Worm (Caenorhabditis elegans): ENCODE data around the gene magi-1.

The magi-1 gene

DNA sequence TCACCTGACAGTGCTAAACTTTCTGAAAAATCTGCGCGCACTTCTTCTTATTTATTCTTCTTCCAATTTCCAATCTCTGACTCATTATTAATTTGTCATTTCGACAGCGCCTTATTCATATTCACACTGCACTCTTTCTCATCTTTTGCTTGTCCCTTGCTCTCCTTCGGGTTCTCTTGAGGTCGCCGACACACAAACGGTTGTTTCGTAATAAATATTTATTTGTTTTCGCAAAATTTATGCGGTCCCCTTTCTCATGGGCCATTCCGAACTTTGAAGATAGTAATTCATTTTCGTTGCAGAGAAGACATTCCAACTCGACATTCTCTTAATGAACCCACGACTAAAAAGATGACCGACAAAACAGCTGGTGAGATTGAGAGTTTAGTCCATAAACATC, at the start of gene magi-1:
Gene magi-1 (plus strand): TSS at position 301 of the 400 bp plus-strand sequence.
- TF ChIP-seq dao-5 (tag; optimal IDR thresholded peaks at IDR 0.05) (no peak), W03F9.2 (tag; optimal IDR thresholded peaks at IDR 0.05) (no peak), him-1 (tag; optimal IDR thresholded peaks at IDR 0.05) (no peak)

DNA sequence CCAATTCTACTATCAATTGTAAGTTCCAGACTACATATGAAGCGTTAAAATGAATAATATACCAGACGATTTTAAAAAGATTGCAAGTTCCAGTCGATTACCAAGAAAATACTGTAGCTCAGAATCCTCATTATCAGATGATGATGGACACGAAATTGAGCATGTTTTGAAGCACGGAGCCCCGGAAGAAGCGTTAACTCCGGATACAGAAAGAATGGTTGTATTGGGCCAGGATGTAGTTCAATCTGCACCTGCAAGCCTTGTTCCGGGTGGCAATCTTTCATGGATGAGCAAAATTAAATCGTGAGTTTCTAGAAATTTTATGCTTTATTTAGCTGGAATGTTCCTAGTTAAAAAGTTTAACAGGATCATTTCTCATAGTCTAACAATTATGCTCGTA, 46.8 kb upstream of the magi-1 start, which contains the start of gene atg-4.2:
Gene atg-4.2 (plus strand): TSS at position 24 of the 400 bp plus-strand sequence.
- no peak for TF ChIP-seq dao-5 (tag; optimal IDR thresholded peaks at IDR 0.05)
- TF ChIP-seq W03F9.2 (tag; optimal IDR thresholded peaks at IDR 0.05), result no peak

DNA sequence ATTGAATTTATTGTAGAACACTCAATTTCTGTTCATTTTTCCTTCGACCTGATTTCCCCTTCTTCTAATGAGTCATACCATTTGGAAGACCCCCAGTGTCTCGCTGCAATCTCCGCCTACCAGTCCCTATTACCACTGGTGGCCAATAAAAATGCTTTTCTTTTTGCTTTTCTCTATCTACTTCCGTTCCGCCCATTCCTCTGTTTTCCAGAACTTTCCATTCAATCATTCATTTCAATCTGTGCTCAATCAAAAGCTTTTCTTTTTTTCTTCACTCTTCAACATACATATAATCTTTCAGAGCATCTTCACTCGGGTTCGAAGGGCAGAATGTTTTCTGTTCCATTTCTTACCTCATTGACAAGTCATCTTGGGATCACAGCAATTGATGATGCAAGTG, 41.3 kb upstream of the magi-1 start, which contains the start of gene inx-8:
Gene inx-8 (plus strand): TSS at position 301 of the 400 bp plus-strand sequence.
- TF ChIP-seq W03F9.2 (tag; optimal IDR thresholded peaks at IDR 0.05) (no peak), him-1 (tag; optimal IDR thresholded peaks at IDR 0.05) (no peak), dao-5 (tag; optimal IDR thresholded peaks at IDR 0.05) (no peak)

DNA sequence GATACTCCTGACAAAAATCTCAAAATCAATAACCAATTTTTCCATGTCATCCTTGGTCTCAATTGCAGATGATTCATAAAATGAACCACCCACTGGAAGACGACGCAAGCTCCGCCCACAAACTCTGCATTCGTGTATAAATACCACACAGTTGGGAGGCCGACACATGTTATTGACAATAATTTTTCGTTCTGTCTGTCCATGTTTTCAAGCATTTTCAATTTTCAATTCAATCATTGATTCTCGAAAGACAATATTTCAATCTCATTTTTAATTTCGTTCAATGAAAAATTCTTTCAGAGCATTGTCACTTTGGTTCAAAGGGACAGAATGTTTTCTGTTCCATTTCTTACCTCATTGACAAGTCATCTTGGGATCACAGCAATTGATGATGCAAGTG, 38.8 kb upstream of the magi-1 start, which contains the start of gene inx-9:
Gene inx-9 (plus strand): TSS at position 301 of the 400 bp plus-strand sequence.
- TF ChIP-seq dao-5 (tag; optimal IDR thresholded peaks at IDR 0.05) (no peak), W03F9.2 (tag; optimal IDR thresholded peaks at IDR 0.05) (no peak), him-1 (tag; optimal IDR thresholded peaks at IDR 0.05) (no peak)

DNA sequence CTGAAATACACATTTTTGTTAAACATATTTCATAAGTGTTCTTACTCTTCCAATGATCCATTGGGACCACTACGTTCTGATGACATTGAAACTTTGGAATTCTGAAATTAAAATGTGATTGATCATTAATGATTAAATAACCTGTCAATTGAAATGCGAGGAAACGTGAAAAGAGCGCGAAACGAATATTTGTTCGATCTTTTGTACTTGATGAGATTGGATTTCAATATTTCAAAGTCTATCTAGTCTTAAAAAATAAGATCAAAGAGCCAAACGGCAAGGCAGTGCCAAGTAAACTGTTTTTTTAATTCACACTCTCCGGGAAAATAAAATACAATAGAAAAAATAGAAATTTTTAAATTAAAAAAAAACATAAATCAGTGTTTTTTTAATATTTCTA, 32.9 kb upstream of the magi-1 start, which contains the start of gene ZK792.4:
Gene ZK792.4 (minus strand): TSS at position 101 of the 400 bp plus-strand sequence.
- no peak for TF ChIP-seq him-1 (tag; optimal IDR thresholded peaks at IDR 0.05)
- TF ChIP-seq W03F9.2 (tag; optimal IDR thresholded peaks at IDR 0.05), result no peak
- no peak for TF ChIP-seq dao-5 (tag; optimal IDR thresholded peaks at IDR 0.05)

DNA sequence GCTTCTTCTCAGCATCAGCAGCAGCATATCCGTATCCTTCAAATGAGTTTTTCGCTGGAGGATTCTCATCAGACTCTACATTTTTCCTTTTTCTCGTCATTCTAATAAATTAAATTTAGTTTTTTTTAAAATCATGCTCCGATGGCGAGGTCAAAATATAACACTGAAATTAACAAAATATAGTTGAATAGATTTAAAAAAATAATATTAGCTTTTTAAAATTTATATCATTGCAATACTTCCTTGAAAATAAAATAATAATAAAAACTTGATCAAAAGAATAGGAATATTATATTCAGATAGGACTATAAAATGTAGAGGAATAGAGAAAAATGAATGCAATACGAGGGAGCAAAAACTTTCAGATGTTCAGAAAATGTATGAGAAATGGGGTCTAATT, 26.8 kb upstream of the magi-1 start, which contains the start of gene ZK792.5:
Gene ZK792.5 (minus strand): TSS at position 101 of the 400 bp plus-strand sequence.
- no peak for TF ChIP-seq dao-5 (tag; optimal IDR thresholded peaks at IDR 0.05)
- no peak for TF ChIP-seq W03F9.2 (tag; optimal IDR thresholded peaks at IDR 0.05)

DNA sequence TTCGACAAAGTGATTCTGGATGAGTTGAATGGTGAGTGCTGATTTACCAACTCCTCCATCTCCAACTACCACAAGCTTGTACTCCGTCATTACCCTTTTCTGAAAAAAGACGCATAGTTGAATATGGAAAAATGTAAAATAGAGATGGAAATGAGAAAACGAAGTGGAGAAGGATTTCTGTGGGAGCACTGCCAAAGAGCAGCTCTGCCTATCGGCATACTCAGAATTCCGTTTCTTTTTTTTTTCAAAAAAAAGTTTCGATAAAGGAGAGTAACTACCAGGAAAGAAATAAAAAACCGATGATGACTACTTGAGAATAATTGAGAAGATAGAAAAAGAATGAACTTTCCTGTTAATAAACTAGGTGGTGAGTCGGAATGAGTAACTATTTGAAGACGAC, 23.9 kb upstream of the magi-1 start, which contains the start of gene let-60:
Gene let-60 (minus strand): TSS at position 101 of the 400 bp plus-strand sequence.
- TF ChIP-seq him-1 (tag; optimal IDR thresholded peaks at IDR 0.05) (no peak), W03F9.2 (tag; optimal IDR thresholded peaks at IDR 0.05) (no peak), dao-5 (tag; optimal IDR thresholded peaks at IDR 0.05) (no peak)

DNA sequence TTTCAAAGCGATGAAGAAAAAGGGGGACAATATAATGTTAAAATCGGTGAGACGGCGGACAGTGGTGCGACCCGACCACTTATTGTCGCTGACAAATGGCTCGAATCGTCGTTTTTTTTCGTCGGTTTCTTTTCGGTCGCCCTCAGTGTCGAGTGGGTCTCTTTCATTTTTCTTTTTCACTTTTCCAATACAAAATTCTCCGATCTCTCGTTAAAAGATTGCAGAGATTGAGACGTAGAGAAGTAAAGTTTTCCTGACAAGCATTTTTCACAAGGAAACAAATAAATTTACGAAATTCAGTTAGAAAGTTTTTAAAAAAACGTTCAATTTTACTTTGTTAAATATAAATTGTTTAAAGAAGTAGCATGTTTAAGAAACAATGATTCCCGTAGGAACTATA, 23.3 kb upstream of the magi-1 start:
- TF ChIP-seq him-1 (tag; optimal IDR thresholded peaks at IDR 0.05), result no peak
- TF ChIP-seq W03F9.2 (tag; optimal IDR thresholded peaks at IDR 0.05), result no peak
- no peak for TF ChIP-seq dao-5 (tag; optimal IDR thresholded peaks at IDR 0.05)

DNA sequence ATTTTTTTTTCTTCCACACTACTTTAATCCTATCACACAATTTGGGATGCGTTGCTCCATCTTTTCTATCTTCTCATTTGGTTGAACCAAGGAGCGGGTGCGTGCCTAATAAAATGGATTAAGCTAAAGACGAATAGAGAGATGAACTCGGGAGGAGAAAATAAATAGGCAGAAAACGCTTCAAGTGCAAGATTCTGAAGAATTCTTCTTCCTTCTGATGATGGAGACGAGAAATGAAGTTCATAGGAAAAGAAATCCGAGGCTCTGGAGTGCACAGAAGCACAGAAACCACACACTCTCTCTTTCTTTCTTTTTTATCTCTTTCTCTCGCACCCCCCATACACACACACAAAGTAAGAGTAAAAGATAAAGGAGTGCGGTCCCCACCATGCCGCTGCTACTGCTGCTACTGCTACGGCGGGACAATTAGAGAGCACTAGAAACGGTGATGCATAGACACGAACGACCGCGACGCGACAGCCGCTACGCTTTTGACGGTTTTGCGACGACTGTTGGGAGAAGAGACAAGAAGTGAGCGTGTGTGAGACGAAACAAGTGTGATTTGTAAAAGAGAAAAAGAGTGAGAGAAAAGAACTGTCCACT, 22.7 kb upstream of the magi-1 start:
- TF ChIP-seq W03F9.2 (tag; optimal IDR thresholded peaks at IDR 0.05) (peak; percentile 38), him-1 (tag; optimal IDR thresholded peaks at IDR 0.05) (peak; percentile 52), dao-5 (tag; optimal IDR thresholded peaks at IDR 0.05) (peak; percentile 55)

DNA sequence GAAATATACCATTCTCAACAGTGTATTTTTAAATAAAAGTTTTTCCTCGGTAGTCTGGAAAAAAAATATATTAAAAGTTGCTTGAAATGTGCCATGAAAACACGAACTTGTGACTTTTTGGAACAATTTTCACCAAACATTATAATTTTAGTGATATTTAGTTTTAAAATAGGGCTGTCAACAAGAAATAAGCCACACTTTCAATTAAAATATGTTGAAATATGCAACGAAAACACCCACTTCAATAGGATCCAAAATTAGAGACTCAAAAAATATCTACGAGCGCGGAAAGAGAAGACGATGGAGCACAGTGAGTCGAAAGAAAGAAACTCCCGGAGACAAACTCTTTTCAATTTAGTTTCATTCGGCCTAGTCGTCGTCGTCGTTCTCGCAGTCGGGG, 21.3 kb upstream of the magi-1 start, which contains the start of gene ZK792.12:
Gene ZK792.12 (plus strand): TSS at position 301 of the 400 bp plus-strand sequence.
- TF ChIP-seq him-1 (tag; optimal IDR thresholded peaks at IDR 0.05) (no peak), W03F9.2 (tag; optimal IDR thresholded peaks at IDR 0.05) (no peak), dao-5 (tag; optimal IDR thresholded peaks at IDR 0.05) (no peak)

DNA sequence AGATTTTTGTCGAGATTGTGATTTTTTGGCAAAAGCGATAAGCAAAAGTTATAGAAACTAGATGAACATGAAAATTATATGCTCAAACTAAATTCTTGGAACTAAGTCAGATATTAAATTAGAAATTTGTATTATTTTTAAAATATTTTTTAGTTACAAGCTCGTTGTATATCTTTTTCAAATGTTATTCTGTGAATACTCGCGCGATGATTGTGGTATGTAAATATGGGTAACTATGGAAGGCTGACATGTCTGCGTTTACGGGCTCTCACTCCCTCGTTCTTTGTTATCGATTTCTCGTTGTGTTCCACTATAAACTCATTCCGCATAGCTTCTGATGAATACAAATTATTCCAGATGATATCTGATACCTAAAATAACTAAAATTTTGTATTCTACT, 20.7 kb upstream of the magi-1 start, which contains the start of gene ZK792.7:
Gene ZK792.7 (plus strand): TSS at position 301 of the 400 bp plus-strand sequence.
- TF ChIP-seq dao-5 (tag; optimal IDR thresholded peaks at IDR 0.05) (no peak), W03F9.2 (tag; optimal IDR thresholded peaks at IDR 0.05) (no peak), him-1 (tag; optimal IDR thresholded peaks at IDR 0.05) (no peak)

DNA sequence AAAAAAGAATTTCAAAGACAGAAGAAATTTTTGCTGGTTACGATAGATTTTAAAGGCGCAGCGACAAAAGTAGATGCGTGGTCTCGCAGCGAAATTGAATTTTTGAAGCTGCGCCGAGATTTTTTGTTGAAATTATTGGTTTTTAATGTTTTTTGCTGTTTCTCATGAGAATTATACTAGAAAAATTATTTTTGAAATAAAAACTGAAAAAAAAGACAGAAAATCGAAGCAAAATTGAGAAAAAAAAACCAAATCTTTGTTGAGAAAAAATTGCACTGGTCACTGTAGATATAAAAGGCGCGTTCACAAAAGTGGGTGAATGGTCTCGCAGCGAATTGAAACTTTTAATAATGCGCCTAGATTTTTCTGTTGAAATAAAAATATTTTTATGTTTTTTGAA, 19.2 kb upstream of the magi-1 start:
- TF ChIP-seq dao-5 (tag; optimal IDR thresholded peaks at IDR 0.05) (no peak), him-1 (tag; optimal IDR thresholded peaks at IDR 0.05) (no peak), W03F9.2 (tag; optimal IDR thresholded peaks at IDR 0.05) (peak; percentile 48)

DNA sequence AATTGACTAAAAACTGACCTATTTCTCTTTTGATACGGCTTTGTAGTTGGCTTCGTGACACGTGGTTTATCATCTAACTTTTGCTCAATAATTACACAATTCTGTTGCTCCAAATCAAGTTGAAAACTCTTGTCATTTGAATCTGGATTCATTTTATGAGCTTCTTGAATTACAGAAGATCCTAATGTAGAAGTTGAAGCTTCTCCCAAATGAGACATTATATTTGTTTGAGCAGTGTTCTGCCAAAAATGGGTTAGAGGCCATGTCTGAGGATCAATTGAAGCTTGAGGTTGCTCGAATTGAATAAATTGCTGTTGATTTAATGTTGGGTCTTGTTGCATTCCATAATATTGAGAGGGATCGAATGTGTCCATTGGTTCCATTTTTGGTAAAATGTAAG, 17.3 kb upstream of the magi-1 start:
- TF ChIP-seq W03F9.2 (tag; optimal IDR thresholded peaks at IDR 0.05) (no peak), him-1 (tag; optimal IDR thresholded peaks at IDR 0.05) (no peak), dao-5 (tag; optimal IDR thresholded peaks at IDR 0.05) (no peak)

DNA sequence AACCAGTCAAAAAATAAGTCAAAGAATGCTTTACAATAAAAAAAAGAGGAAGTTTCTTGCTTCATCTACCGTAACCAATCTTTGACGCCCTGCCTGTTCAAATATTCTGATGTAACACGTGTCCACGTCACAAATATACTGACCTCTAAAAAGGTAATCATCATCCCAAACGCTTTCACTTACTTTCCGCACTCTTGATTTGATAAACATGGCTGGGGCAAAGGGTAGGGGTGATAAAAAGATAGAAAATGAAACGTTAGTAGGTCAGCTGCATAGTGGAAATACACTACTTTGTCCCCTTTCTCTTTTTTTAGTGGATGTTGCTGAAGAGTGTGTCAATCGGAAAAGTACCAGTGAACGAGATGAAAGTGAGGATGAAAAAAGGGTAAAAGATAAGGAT, 14.7 kb upstream of the magi-1 start:
- TF ChIP-seq W03F9.2 (tag; optimal IDR thresholded peaks at IDR 0.05) (no peak), dao-5 (tag; optimal IDR thresholded peaks at IDR 0.05) (no peak), him-1 (tag; optimal IDR thresholded peaks at IDR 0.05) (no peak)

DNA sequence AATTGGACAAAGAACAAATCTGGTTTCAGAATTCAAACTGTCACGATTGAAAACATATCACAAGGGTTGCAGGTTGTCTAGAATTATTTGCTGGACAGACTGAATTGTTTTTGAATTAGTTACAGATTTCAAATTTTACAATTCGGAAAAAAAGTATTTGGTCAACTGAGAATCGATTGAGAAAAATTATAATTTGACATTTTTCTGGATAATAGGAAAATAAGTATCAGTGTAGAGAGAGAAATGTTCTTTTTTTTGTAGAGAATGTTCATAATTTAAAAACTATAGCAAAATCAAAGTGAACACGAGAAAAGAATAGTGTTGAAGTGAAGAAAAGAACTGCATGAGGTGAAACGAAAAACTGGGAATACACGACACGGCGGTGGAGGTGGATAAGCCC, 14.1 kb upstream of the magi-1 start, which contains the start of gene dpy-20:
Gene dpy-20 (minus strand): TSS at position 101 of the 400 bp plus-strand sequence.
- TF ChIP-seq him-1 (tag; optimal IDR thresholded peaks at IDR 0.05) (no peak), dao-5 (tag; optimal IDR thresholded peaks at IDR 0.05) (no peak), W03F9.2 (tag; optimal IDR thresholded peaks at IDR 0.05) (no peak)

Data from whole organism, L4/young adult.